Fruit fly (Drosophila melanogaster) whole organism, pupa: Measurements from ENCODE around the gene svp.

ENCODE experiments used
- CG4496 ChIP-seq: fragments of 200-800 bp; sonication (Bioruptor generic); IDR thresholded peaks from 3 replicates; pipeline ENCODE4 v1.3.6; 2022; ENCODE audit warnings: missing biosample characterization, missing genetic modification characterization
- CG8159 ChIP-seq: fragments of 200-800 bp; sonication (Bioruptor generic); optimal IDR thresholded peaks from 3 replicates; lab custom pipeline; 2018; ENCODE audit warnings: missing biosample characterization, mild to moderate bottlenecking, missing genetic modification characterization, moderate library complexity
- Pif1B ChIP-seq: fragments of 200-800 bp; sonication (Bioruptor generic); optimal IDR thresholded peaks from 3 replicates; lab custom pipeline; 2016; ENCODE audit warnings: missing biosample characterization, missing genetic modification characterization

- TF ChIP-seq CG4496 (no peak), CG8159 (tag; lab: Kevin White, UChicago) (no peak), Pif1B (GFP tag; lab: Kevin White, UChicago) (no peak)
Observed at dm6 chr3R:12347659-12348058, 89.1 kb downstream of the svp start.
